Fruit fly (Drosophila melanogaster): ENCODE results near the gene raskol.

- TF ChIP-seq CG8478 (optimal IDR thresholded peaks at IDR 0.05) (no peak), CTCF (optimal IDR thresholded peaks at IDR 0.05) (no peak)
These were observed 70.9 kb downstream of the raskol start for dm6 chrX:17780834-17781233.
